Fruit fly (Drosophila melanogaster) whole organism, wandering third instar larva: Measurements from ENCODE around the gene CG12768.
A peak's percentile ranks its signal among the peaks of the same experiment; 100 is the strongest.

Experiments used
- Abd-B ChIP-seq: fragments of >200 bp; optimal IDR thresholded peaks from 2 replicates; lab custom pipeline; 2017; ENCODE audit warnings: missing biosample characterization, missing genetic modification characterization
- Dfd ChIP-seq: fragments of >200 bp; optimal IDR thresholded peaks from 2 replicates; lab custom pipeline; 2017; ENCODE audit warnings: missing biosample characterization, missing genetic modification characterization
- Dif ChIP-seq: fragments of 200-275, 200-300 bp; sonication (Bioruptor generic); optimal IDR thresholded peaks from 2 replicates; lab custom pipeline; 2018; ENCODE audit warnings: missing biosample characterization, missing genetic modification characterization; ENCODE audit not compliant: partially characterized antibody
- Hnf4 ChIP-seq: fragments of 200-800 bp; sonication (Bioruptor generic); optimal IDR thresholded peaks from 2 replicates; lab custom pipeline; 2016; ENCODE audit warnings: missing biosample characterization, mild to moderate bottlenecking, missing genetic modification characterization
- Hr78 ChIP-seq: fragments of >200 bp; optimal IDR thresholded peaks from 2 replicates; lab custom pipeline; 2017; ENCODE audit warnings: missing biosample characterization, missing genetic modification characterization
- Hr83 ChIP-seq: fragments of 200-300 bp; sonication (Bioruptor generic); optimal IDR thresholded peaks from 2 replicates; lab custom pipeline; 2016; ENCODE audit warnings: missing biosample characterization, mild to moderate bottlenecking, missing genetic modification characterization, moderate library complexity; ENCODE audit not compliant: poor library complexity, severe bottlenecking
- Myc ChIP-seq: fragments of >200 bp; optimal IDR thresholded peaks from 2 replicates; lab custom pipeline; 2017
- OdsH ChIP-seq: fragments of 200-800 bp; sonication (Bioruptor generic); optimal IDR thresholded peaks from 2 replicates; lab custom pipeline; 2016; ENCODE audit warnings: missing biosample characterization, mild to moderate bottlenecking, missing genetic modification characterization
- Rel ChIP-seq, 2 experiments: fragments of 200-800 bp; sonication (Bioruptor generic) in 1 of 2; optimal IDR thresholded peaks; 2 replicates in 1 of 2; 3 replicates in 1 of 2; lab custom pipeline; 2016 to 2019; ENCODE audit warnings: mild to moderate bottlenecking in 2 of 2, missing biosample characterization in 2 of 2, missing genetic modification characterization in 2 of 2, moderate library complexity in 1 of 2
- Sp1 ChIP-seq: fragments of 200-800 bp; sonication (Bioruptor generic); optimal IDR thresholded peaks from 3 replicates; lab custom pipeline; 2019; ENCODE audit warnings: missing biosample characterization, mild to moderate bottlenecking, missing genetic modification characterization, moderate library complexity
- brk ChIP-seq: fragments of 200-800 bp; sonication (Bioruptor generic); optimal IDR thresholded peaks from 2 replicates; lab custom pipeline; 2016; ENCODE audit warnings: missing biosample characterization, mild to moderate bottlenecking, missing genetic modification characterization
- dsf ChIP-seq: sonication (Bioruptor generic); optimal IDR thresholded peaks from 2 replicates; lab custom pipeline; 2016; ENCODE audit warnings: missing biosample characterization, missing genetic modification characterization, borderline replicate concordance
- ey ChIP-seq: fragments of 200-800 bp; sonication (Bioruptor generic); optimal IDR thresholded peaks from 2 replicates; lab custom pipeline; 2016; ENCODE audit warnings: missing biosample characterization, missing genetic modification characterization
- fru ChIP-seq: fragments of 200-800 bp; sonication (Bioruptor generic); optimal IDR thresholded peaks from 3 replicates; lab custom pipeline; 2016; ENCODE audit warnings: missing biosample characterization, mild to moderate bottlenecking, missing genetic modification characterization
- h ChIP-seq: fragments of 200-800 bp; sonication (Bioruptor generic); optimal IDR thresholded peaks from 3 replicates; lab custom pipeline; 2016; ENCODE audit warnings: missing biosample characterization, mild to moderate bottlenecking, missing genetic modification characterization
- jim ChIP-seq: fragments of 175-275, 200-325 bp; sonication (Bioruptor generic); optimal IDR thresholded peaks from 2 replicates; lab custom pipeline; 2016; ENCODE audit warnings: missing biosample characterization, mild to moderate bottlenecking, missing genetic modification characterization
- pan ChIP-seq: fragments of >200 bp; optimal IDR thresholded peaks from 2 replicates; lab custom pipeline; 2017
- psq ChIP-seq: fragments of 200-800 bp; sonication (Bioruptor generic); optimal IDR thresholded peaks from 3 replicates; lab custom pipeline; 2017; ENCODE audit warnings: missing biosample characterization, mild to moderate bottlenecking, missing genetic modification characterization, moderate library complexity
- rgr ChIP-seq: fragments of 200-800 bp; sonication (Bioruptor generic); optimal IDR thresholded peaks from 3 replicates; lab custom pipeline; 2016; ENCODE audit warnings: missing biosample characterization, mild to moderate bottlenecking, missing genetic modification characterization
- tai ChIP-seq: sonication (Bioruptor generic); optimal IDR thresholded peaks from 2 replicates; lab custom pipeline; 2016; ENCODE audit warnings: missing biosample characterization, missing genetic modification characterization
- usp ChIP-seq: fragments of >200 bp; optimal IDR thresholded peaks from 2 replicates; lab custom pipeline; 2017; ENCODE audit warnings: missing biosample characterization, missing genetic modification characterization
- woc ChIP-seq: sonication (Bioruptor generic); optimal IDR thresholded peaks from 2 replicates; lab custom pipeline; 2016; ENCODE audit warnings: missing biosample characterization, mild to moderate bottlenecking, missing genetic modification characterization

Gene CG12768

dm6 chr3L:22879344-22879723, 31.0 kb upstream of the CG12768 start:
- TF ChIP-seq jim (GFP tag; lab: Kevin White, UChicago) = no peak
- no peak for TF ChIP-seq dsf (GFP tag; lab: Kevin White, UChicago)
- TF ChIP-seq usp = no peak
- no peak for TF ChIP-seq pan
- TF ChIP-seq, all 38 proteins: peak for 0

dm6 chr3L:22880914-22881313, 29.4 kb upstream of the CG12768 start, which contains the start of gene slif:
slif (plus strand) TSS chr3L:22881045.
- no peak for TF ChIP-seq Dif (GFP tag; lab: Kevin White, UChicago)
- TF ChIP-seq Sp1 (GFP tag; lab: Kevin White, UChicago) = no peak
- TF ChIP-seq Dfd (GFP tag; lab: Kevin White, UChicago) = no peak
- TF ChIP-seq brk (GFP tag; lab: Kevin White, UChicago) = no peak
- TF ChIP-seq psq (GFP tag; lab: Kevin White, UChicago) = no peak
- no peak for TF ChIP-seq usp
- no peak for TF ChIP-seq Abd-B (GFP tag; lab: Kevin White, UChicago)
- no peak for TF ChIP-seq OdsH (GFP tag; lab: Kevin White, UChicago)

dm6 chr3L:22883649-22884048, 26.6 kb upstream of the CG12768 start:
- TF ChIP-seq tai (GFP tag; lab: Kevin White, UChicago) (no peak), ey (GFP tag; lab: Kevin White, UChicago) (no peak), Hr83 (GFP tag; lab: Kevin White, UChicago) (no peak), Hr78 (no peak)

dm6 chr3L:22884481-22884880, 25.8 kb upstream of the CG12768 start:
- no peak for TF ChIP-seq Myc (lab: Kevin White, UChicago)
- TF ChIP-seq Dfd (GFP tag; lab: Kevin White, UChicago) = peak; percentile 39

dm6 chr3L:22885843-22886242, 24.4 kb upstream of the CG12768 start:
- TF ChIP-seq woc (GFP tag; lab: Kevin White, UChicago) = no peak
- no peak for TF ChIP-seq Abd-B (GFP tag; lab: Kevin White, UChicago)
- TF ChIP-seq brk (GFP tag; lab: Kevin White, UChicago) = no peak
- TF ChIP-seq, all 38 proteins: peak for 0

dm6 chr3L:22886939-22887338, 23.4 kb upstream of the CG12768 start:
- TF ChIP-seq Sp1 (GFP tag; lab: Kevin White, UChicago) (no peak), h (peak; percentile 62), pan (no peak)

- TF ChIP-seq tai (GFP tag; lab: Kevin White, UChicago) = no peak
- TF ChIP-seq fru = no peak
- no peak for TF ChIP-seq Hnf4 (GFP tag; lab: Kevin White, UChicago)
Measured at dm6 chr3L:22887677-22888076, 22.6 kb upstream of the CG12768 start.

dm6 chr3L:22888591-22889258, 21.6 kb upstream of the CG12768 start:
- TF ChIP-seq Abd-B (GFP tag; lab: Kevin White, UChicago) (no peak), h (peak; percentile 16), Myc (lab: Kevin White, UChicago) (no peak)

dm6 chr3L:22890024-22890423, 20.3 kb upstream of the CG12768 start:
- TF ChIP-seq Hr78 (no peak), rgr (GFP tag; lab: Kevin White, UChicago) (no peak), h (peak; percentile 92), Rel (GFP tag; optimal IDR thresholded peaks at IDR 0.05; lab: Kevin White, UChicago) (no peak), Rel (tag; optimal IDR thresholded peaks at IDR 0.05; lab: Kevin White, UChicago) (peak; percentile 50)
